Worm (Caenorhabditis elegans) whole organism, early embryonic: ENCODE measurements around the gene T07D3.2.

Source experiments
- F13C5.2 ChIP-seq: sonication (generic microtip); optimal IDR thresholded peaks from 2 replicates; lab custom pipeline; 2017; ENCODE audit warnings: mild to moderate bottlenecking, missing genetic modification characterization, inconsistent platforms, missing compliant biosample characterization
- aly-1 ChIP-seq: sonication (generic microtip); optimal IDR thresholded peaks from 2 replicates; lab custom pipeline; 2016; ENCODE audit warnings: missing genetic modification characterization, missing compliant biosample characterization
- ama-1 ChIP-seq: fragments of 150-350 bp; optimal IDR thresholded peaks from 2 replicates; lab custom pipeline; 2014
- ets-7 ChIP-seq: sonication (generic microtip); optimal IDR thresholded peaks from 2 replicates; lab custom pipeline; 2016; ENCODE audit warnings: missing genotype, missing genetic modification characterization, missing compliant biosample characterization
- flt-1 ChIP-seq: fragments of 200-800 bp; sonication (Bioruptor generic); IDR thresholded peaks from 2 replicates; pipeline ENCODE4 v1.3.6; 2022; ENCODE audit warnings: missing genetic modification characterization, missing compliant biosample characterization
- hmbx-1 ChIP-seq: sonication (generic microtip); optimal IDR thresholded peaks from 2 replicates; lab custom pipeline; 2016; ENCODE audit warnings: mild to moderate bottlenecking, missing genetic modification characterization, missing compliant biosample characterization
- hmg-4 ChIP-seq: fragments of 200-800 bp; sonication (Bioruptor generic); optimal IDR thresholded peaks from 2 replicates; lab custom pipeline; 2018; ENCODE audit warnings: mild to moderate bottlenecking, missing genetic modification characterization, missing compliant biosample characterization
- hnd-1 ChIP-seq: sonication (generic microtip); optimal IDR thresholded peaks from 2 replicates; lab custom pipeline; 2016; ENCODE audit warnings: missing genetic modification characterization, missing compliant biosample characterization
- tbx-11 ChIP-seq: fragments of 200-800 bp; sonication (Bioruptor generic); IDR thresholded peaks from 2 replicates; pipeline ENCODE4 v1.3.6; 2022; ENCODE audit warnings: missing genetic modification characterization, missing compliant biosample characterization
- tbx-37 ChIP-seq: fragments of 200-800 bp; sonication (Bioruptor generic); conservative IDR thresholded peaks from 2 replicates; pipeline ENCODE4 v1.3.6; 2022; ENCODE audit warnings: missing genetic modification reagents, missing genetic modification characterization, missing compliant biosample characterization
- tra-4 ChIP-seq: sonication (generic microtip); optimal IDR thresholded peaks from 2 replicates; lab custom pipeline; 2017; ENCODE audit warnings: missing genetic modification characterization, missing compliant biosample characterization

- no peak for TF ChIP-seq tra-4 (tag; lab: Kevin White, UChicago)
- TF ChIP-seq hmbx-1 (tag; lab: Kevin White, UChicago), result no peak
- TF ChIP-seq ama-1 (lab: Kevin White, UChicago), result no peak
- TF ChIP-seq aly-1 (tag; lab: Kevin White, UChicago), result no peak
- TF ChIP-seq flt-1 (GFP tag; lab: Robert Waterston, UW), result no peak
- no peak for TF ChIP-seq F13C5.2
- TF ChIP-seq hnd-1 (tag; lab: Kevin White, UChicago), result no peak
- no peak for TF ChIP-seq tbx-11 (GFP tag; lab: Robert Waterston, UW)
- no peak for TF ChIP-seq tbx-37 (GFP tag; lab: Robert Waterston, UW)
- no peak for TF ChIP-seq hmg-4 (GFP tag; lab: Kevin White, UChicago)
- no peak for TF ChIP-seq ets-7 (tag; lab: Kevin White, UChicago)
Observed at ce11 chrII:950374-950773, 48.6 kb downstream of the T07D3.2 start.
